Worm (Caenorhabditis elegans): Measurements from ENCODE around the gene lron-1.

DNA sequence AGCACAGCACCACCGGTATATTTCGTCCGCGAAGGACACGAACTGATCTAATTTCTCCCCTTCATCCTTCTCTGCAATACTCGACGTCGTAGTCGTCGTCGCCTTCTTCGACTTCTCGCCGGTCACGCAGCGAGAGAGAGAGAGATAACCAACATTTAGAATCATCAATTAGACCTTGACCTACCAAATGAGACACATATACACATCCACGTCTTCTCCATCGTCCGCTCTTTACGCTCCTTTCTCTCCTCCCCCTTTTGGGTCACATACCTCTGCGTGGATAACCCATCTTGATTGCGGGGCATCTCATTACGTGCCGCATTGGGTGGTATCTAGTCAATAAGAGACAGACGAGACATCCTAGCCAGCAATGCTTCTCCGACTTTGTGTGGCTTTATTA, 8.9 kb downstream of the lron-1 start, which contains the start of gene sym-1:
- TF ChIP-seq elt-1 (tag; optimal IDR thresholded peaks at IDR 0.05) (peak; percentile 10), pqm-1 (tag; optimal IDR thresholded peaks at IDR 0.05) (no peak), nhr-28 (tag; optimal IDR thresholded peaks at IDR 0.05) (no peak), nhr-237 (tag; optimal IDR thresholded peaks at IDR 0.05) (no peak), zag-1 (tag; optimal IDR thresholded peaks at IDR 0.05) (no peak), nhr-77 (tag; optimal IDR thresholded peaks at IDR 0.05) (no peak), nhr-11 (tag; optimal IDR thresholded peaks at IDR 0.05) (no peak), elt-3 (tag; optimal IDR thresholded peaks at IDR 0.05) (peak in 1 of 3 experiments; percentile 55), aly-2 (tag; optimal IDR thresholded peaks at IDR 0.05) (no peak), nhr-76 (tag; optimal IDR thresholded peaks at IDR 0.05) (no peak), ceh-9 (tag; optimal IDR thresholded peaks at IDR 0.05) (no peak), snpc-4 (tag; optimal IDR thresholded peaks at IDR 0.05) (no peak), nhr-43 (tag; optimal IDR thresholded peaks at IDR 0.05; ENCODE audit: poor library complexity, severe bottlenecking) (peak; percentile 58)

Data from whole organism, L3 larva.